Worm (Caenorhabditis elegans): ENCODE data around the gene T06C12.14.

DNA sequence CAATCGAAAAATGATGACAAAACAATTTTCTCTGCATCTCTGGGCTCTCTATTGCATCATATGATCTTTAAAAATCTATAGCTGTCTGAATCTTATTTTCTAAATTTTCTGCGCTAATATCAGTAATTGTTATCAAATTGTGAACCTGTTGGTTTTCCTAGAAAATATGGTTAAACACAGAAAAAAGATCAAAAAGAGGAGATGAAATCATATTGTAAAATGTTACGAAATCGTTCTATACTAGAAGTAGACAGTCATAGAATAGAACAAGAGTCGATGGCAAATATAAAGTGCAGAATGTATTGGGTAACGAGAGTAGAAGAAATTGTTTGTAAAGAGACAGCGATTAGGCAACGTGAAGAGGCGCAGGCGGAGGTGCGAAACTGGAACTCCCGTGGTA is 19.1 kb upstream of the T06C12.14 start:
- no peak for TF ChIP-seq hmg-4 (GFP tag; optimal IDR thresholded peaks at IDR 0.05)
- no peak for TF ChIP-seq F13C5.2 (tag; optimal IDR thresholded peaks at IDR 0.05)
- TF ChIP-seq hnd-1 (tag; optimal IDR thresholded peaks at IDR 0.05) = no peak
- no peak for TF ChIP-seq B0310.2 (tag; optimal IDR thresholded peaks at IDR 0.05)
- no peak for TF ChIP-seq ceh-36 (tag; optimal IDR thresholded peaks at IDR 0.05)
- no peak for TF ChIP-seq aly-1 (tag; optimal IDR thresholded peaks at IDR 0.05)
- no peak for TF ChIP-seq flt-1 (GFP tag; IDR thresholded peaks at IDR 0.05)
- TF ChIP-seq sea-1 (GFP tag; conservative IDR thresholded peaks at IDR 0.05) = no peak
- no peak for TF ChIP-seq tbx-37 (GFP tag; conservative IDR thresholded peaks at IDR 0.05)
- TF ChIP-seq tra-4 (tag; optimal IDR thresholded peaks at IDR 0.05) = no peak
- no peak for TF ChIP-seq ama-1 (optimal IDR thresholded peaks at IDR 0.05)
- TF ChIP-seq tbx-11 (GFP tag; IDR thresholded peaks at IDR 0.05) = no peak
- TF ChIP-seq ceh-13 (GFP tag; optimal IDR thresholded peaks at IDR 0.05) = no peak
- TF ChIP-seq pes-1 (GFP tag; IDR thresholded peaks at IDR 0.05) = no peak

All from whole organism, early embryonic.